Worm (Caenorhabditis elegans) whole organism, L2 larva: ENCODE measurements around the gene R04B5.6.

ENCODE experiments used
- ZK546.5 ChIP-seq: sonication (generic microtip); optimal IDR thresholded peaks from 2 replicates; lab custom pipeline; 2017; ENCODE audit warnings: missing biosample characterization, missing genetic modification characterization
- ceh-16 ChIP-seq: fragments of 150-350 bp; optimal IDR thresholded peaks from 2 replicates; lab custom pipeline; 2014; ENCODE audit warnings: missing biosample characterization, missing genetic modification characterization
- elt-1 ChIP-seq: fragments of 150-350 bp; optimal IDR thresholded peaks from 2 replicates; lab custom pipeline; 2014; ENCODE audit warnings: missing biosample characterization, missing genetic modification characterization
- elt-3 ChIP-seq: sonication (generic microtip); optimal IDR thresholded peaks from 2 replicates; lab custom pipeline; 2017; ENCODE audit warnings: missing biosample characterization, missing genetic modification characterization
- lin-13 ChIP-seq: fragments of 150-350 bp; optimal IDR thresholded peaks from 2 replicates; lab custom pipeline; 2014; ENCODE audit warnings: missing biosample characterization, missing genetic modification reagents, missing genetic modification characterization
- lsy-2 ChIP-seq, 2 experiments: fragments of 150-350 bp in 1 of 2; sonication (generic microtip) in 1 of 2; optimal IDR thresholded peaks; 2 replicates each; lab custom pipeline; 2014 to 2017; ENCODE audit warnings: missing biosample characterization in 2 of 2, missing genetic modification characterization in 2 of 2
- mdl-1 ChIP-seq, 2 experiments: fragments of 150-350 bp in 1 of 2; sonication (generic microtip) in 1 of 2; optimal IDR thresholded peaks; 2 replicates each; lab custom pipeline; 2017; ENCODE audit warnings: missing biosample characterization in 2 of 2, missing genetic modification characterization in 2 of 2
- nhr-12 ChIP-seq: fragments of 150-350 bp; optimal IDR thresholded peaks from 2 replicates; lab custom pipeline; 2014; ENCODE audit warnings: missing biosample characterization, missing genetic modification characterization
- skn-1 ChIP-seq: sonication (generic microtip); optimal IDR thresholded peaks from 2 replicates; lab custom pipeline; 2017; ENCODE audit warnings: missing biosample characterization, missing genetic modification characterization
- sma-3 ChIP-seq: sonication (generic microtip); optimal IDR thresholded peaks from 2 replicates; lab custom pipeline; 2016; ENCODE audit warnings: missing genetic modification reagents, missing genetic modification characterization, missing compliant biosample characterization
- snpc-4 ChIP-seq: fragments of 150-350 bp; optimal IDR thresholded peaks from 2 replicates; lab custom pipeline; 2014; ENCODE audit warnings: missing biosample characterization, missing genetic modification characterization
- unc-62 ChIP-seq: fragments of 150-350 bp; optimal IDR thresholded peaks from 2 replicates; lab custom pipeline; 2014; ENCODE audit warnings: missing biosample characterization, missing genetic modification reagents, missing genetic modification characterization
- ztf-11 ChIP-seq: sonication (generic microtip); optimal IDR thresholded peaks from 2 replicates; lab custom pipeline; 2017; ENCODE audit warnings: missing biosample characterization, missing genetic modification characterization

DNA sequence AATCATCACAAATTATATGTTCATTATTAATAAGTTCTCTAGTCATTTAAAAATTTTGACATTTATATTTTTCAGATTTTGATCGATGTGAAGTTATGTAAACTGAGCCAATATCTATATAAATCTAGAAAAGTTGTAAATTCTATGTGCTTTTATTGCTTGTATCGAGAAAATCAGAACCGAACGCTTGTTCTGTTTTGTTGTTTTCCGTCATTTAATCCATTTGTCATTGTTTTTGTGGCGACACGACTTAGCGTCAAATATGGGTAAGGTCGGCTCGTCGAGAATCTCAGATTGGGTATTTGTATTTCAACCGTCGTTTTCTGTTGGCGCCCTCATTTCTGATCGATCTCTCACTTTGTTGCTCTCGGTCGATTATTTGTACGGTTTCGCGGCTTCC, 29.4 kb downstream of the R04B5.6 start, which contains the start of gene cht-5:
- TF ChIP-seq skn-1 (tag; lab: Kevin White, UChicago) (no peak), mdl-1 (tag; optimal IDR thresholded peaks at IDR 0.05; lab: Kevin White, UChicago) (no peak), lsy-2 (tag; optimal IDR thresholded peaks at IDR 0.05; lab: Kevin White, UChicago) (no peak), ZK546.5 (no peak), sma-3 (GFP tag; lab: Kevin White, UChicago) (no peak), elt-3 (tag; lab: Kevin White, UChicago) (no peak), unc-62 (GFP tag; lab: Kevin White, UChicago) (no peak), ztf-11 (tag; lab: Kevin White, UChicago) (no peak), elt-1 (tag; lab: Kevin White, UChicago) (no peak), lin-13 (GFP tag; lab: Kevin White, UChicago) (no peak), nhr-12 (tag; lab: Kevin White, UChicago) (no peak), snpc-4 (tag; lab: Kevin White, UChicago) (no peak), ceh-16 (tag; lab: Kevin White, UChicago) (no peak)
